Worm (Caenorhabditis elegans) whole organism, L2 larva: ENCODE measurements around the gene taco-1.

Source experiments
- R02D3.7 ChIP-seq: fragments of 150-350 bp; optimal IDR thresholded peaks from 2 replicates; lab custom pipeline; 2014; ENCODE audit warnings: missing biosample characterization, missing genetic modification characterization
- alr-1 ChIP-seq: fragments of 150-350 bp; optimal IDR thresholded peaks from 2 replicates; lab custom pipeline; 2014; ENCODE audit warnings: missing biosample characterization, missing genetic modification characterization
- ama-1 ChIP-seq: fragments of 150-350 bp; optimal IDR thresholded peaks from 2 replicates; lab custom pipeline; 2018; ENCODE audit warnings: inconsistent platforms
- dmd-4 ChIP-seq: sonication (generic microtip); optimal IDR thresholded peaks from 2 replicates; lab custom pipeline; 2017; ENCODE audit warnings: missing biosample characterization, missing genetic modification characterization
- lin-11 ChIP-seq: fragments of 150-350 bp; sonication (generic microtip); optimal IDR thresholded peaks from 2 replicates; lab custom pipeline; 2014; ENCODE audit warnings: missing biosample characterization, missing genetic modification characterization, inconsistent platforms, mixed read lengths
- lin-39 ChIP-seq: fragments of 150-350 bp; optimal IDR thresholded peaks from 2 replicates; lab custom pipeline; 2014; ENCODE audit warnings: missing biosample characterization, missing genetic modification reagents, missing genetic modification characterization
- nhr-11 ChIP-seq: fragments of 150-350 bp; optimal IDR thresholded peaks from 2 replicates; lab custom pipeline; 2014; ENCODE audit warnings: missing biosample characterization, missing genetic modification characterization
- nhr-25 ChIP-seq: fragments of 150-350 bp; sonication (generic microtip); optimal IDR thresholded peaks from 3 replicates; lab custom pipeline; 2014; ENCODE audit warnings: missing biosample characterization, missing genetic modification characterization
- nhr-77 ChIP-seq: fragments of 150-350 bp; optimal IDR thresholded peaks from 2 replicates; lab custom pipeline; 2014; ENCODE audit warnings: missing biosample characterization, missing genetic modification characterization

ce11 chrIII:311174-311573 is 27.3 kb downstream of the taco-1 start:
- TF ChIP-seq nhr-11 (no peak), ama-1 (lab: Kevin White, UChicago) (no peak), nhr-25 (no peak), dmd-4 (tag; lab: Kevin White, UChicago) (no peak), lin-11 (tag; lab: Kevin White, UChicago) (no peak), nhr-77 (tag; lab: Kevin White, UChicago) (no peak), R02D3.7 (tag; lab: Kevin White, UChicago) (no peak), lin-39 (tag; lab: Kevin White, UChicago) (no peak), alr-1 (tag; lab: Kevin White, UChicago) (no peak)
